Worm (Caenorhabditis elegans): ENCODE results near the gene spcs-3.

spcs-3 gene

DNA sequence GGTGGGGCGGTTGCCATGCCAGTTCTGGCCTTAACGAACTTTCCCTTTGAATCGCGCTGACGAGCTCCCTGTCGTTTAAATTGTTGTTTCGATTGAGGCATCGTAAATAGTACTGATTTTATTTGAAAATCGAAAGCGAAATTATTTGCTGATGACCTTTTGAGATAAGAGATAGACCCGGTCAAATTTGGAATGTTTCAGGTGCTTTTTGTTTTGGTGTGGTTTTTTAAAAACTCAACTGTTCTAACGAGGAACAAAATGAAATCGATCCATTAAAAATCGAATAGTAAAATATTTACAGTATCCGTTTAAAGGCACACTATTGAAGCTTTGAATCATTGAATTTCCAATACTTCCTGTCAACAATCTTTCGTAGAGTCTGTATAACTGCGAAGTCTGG is 2.0 kb upstream of the spcs-3 start, which contains the start of gene K12H4.6:
Gene K12H4.6 (minus strand): TSS at position 101 of the 400 bp plus-strand sequence.
- TF ChIP-seq fos-1 (tag; optimal IDR thresholded peaks at IDR 0.05) (no peak), sma-3 (GFP tag; optimal IDR thresholded peaks at IDR 0.05) (no peak), aly-2 (tag; optimal IDR thresholded peaks at IDR 0.05) (no peak), lin-39 (tag; optimal IDR thresholded peaks at IDR 0.05) (no peak), R02D3.7 (tag; optimal IDR thresholded peaks at IDR 0.05) (no peak), nhr-129 (tag; optimal IDR thresholded peaks at IDR 0.05) (no peak), ceh-82 (tag; optimal IDR thresholded peaks at IDR 0.05) (no peak), sem-4 (tag; optimal IDR thresholded peaks at IDR 0.05) (no peak), egl-27 (tag; optimal IDR thresholded peaks at IDR 0.05) (no peak), lsy-2 (tag; optimal IDR thresholded peaks at IDR 0.05) (no peak), Y55F3AM.14 (GFP tag; optimal IDR thresholded peaks at IDR 0.05) (no peak), elt-3 (tag; optimal IDR thresholded peaks at IDR 0.05) (no peak), gmeb-1 (tag; optimal IDR thresholded peaks at IDR 0.05) (no peak), blmp-1 (tag; optimal IDR thresholded peaks at IDR 0.05; ENCODE audit: insufficient read depth) (no peak), nhr-6 (tag; optimal IDR thresholded peaks at IDR 0.05) (no peak), alr-1 (tag; optimal IDR thresholded peaks at IDR 0.05) (no peak), nhr-21 (tag; optimal IDR thresholded peaks at IDR 0.05) (no peak)

ce11 chrIII:8043784-8044183 is 1.0 kb upstream of the spcs-3 start:
- TF ChIP-seq nhr-21 (tag; optimal IDR thresholded peaks at IDR 0.05) (peak; percentile 93), nhr-10 (tag; optimal IDR thresholded peaks at IDR 0.05) (peak; percentile 81), mdl-1 (tag; optimal IDR thresholded peaks at IDR 0.05) (peak in 1 of 2 experiments; percentile 90), lsy-2 (tag; optimal IDR thresholded peaks at IDR 0.05) (peak; percentile 92 to 98), nhr-23 (tag; optimal IDR thresholded peaks at IDR 0.05) (no peak), crh-2 (tag; optimal IDR thresholded peaks at IDR 0.05) (peak; percentile 99), snpc-4 (tag; optimal IDR thresholded peaks at IDR 0.05) (peak; percentile 85), sma-9 (GFP tag; optimal IDR thresholded peaks at IDR 0.05) (peak; percentile 95), sma-9 (tag; optimal IDR thresholded peaks at IDR 0.05) (no peak), nhr-77 (tag; optimal IDR thresholded peaks at IDR 0.05) (peak; percentile 89), elt-3 (tag; optimal IDR thresholded peaks at IDR 0.05) (no peak), unc-62 (GFP tag; optimal IDR thresholded peaks at IDR 0.05) (no peak), unc-39 (tag; optimal IDR thresholded peaks at IDR 0.05) (peak; percentile 68), mab-5 (tag; optimal IDR thresholded peaks at IDR 0.05) (peak; percentile 93), aly-2 (tag; optimal IDR thresholded peaks at IDR 0.05) (no peak), nhr-25 (tag; optimal IDR thresholded peaks at IDR 0.05) (peak; percentile 99), zag-1 (tag; optimal IDR thresholded peaks at IDR 0.05) (peak; percentile 99), sem-4 (tag; optimal IDR thresholded peaks at IDR 0.05) (peak; percentile 96), ceh-82 (tag; optimal IDR thresholded peaks at IDR 0.05) (peak; percentile 96), nhr-237 (tag; optimal IDR thresholded peaks at IDR 0.05) (peak; percentile 71), fos-1 (tag; optimal IDR thresholded peaks at IDR 0.05) (peak; percentile 99), ZK546.5 (tag; optimal IDR thresholded peaks at IDR 0.05) (peak; percentile 81), ztf-1 (GFP tag; conservative IDR thresholded peaks at IDR 0.05) (no peak), lin-11 (tag; optimal IDR thresholded peaks at IDR 0.05) (peak; percentile 95), nhr-11 (tag; optimal IDR thresholded peaks at IDR 0.05) (peak; percentile 86), lin-39 (tag; optimal IDR thresholded peaks at IDR 0.05) (peak; percentile 98), peb-1 (tag; optimal IDR thresholded peaks at IDR 0.05) (no peak), nhr-12 (tag; optimal IDR thresholded peaks at IDR 0.05) (peak; percentile 28), F13H6.1 (tag; optimal IDR thresholded peaks at IDR 0.05) (peak; percentile 98), nhr-6 (tag; optimal IDR thresholded peaks at IDR 0.05) (peak; percentile 98), unc-55 (GFP tag; optimal IDR thresholded peaks at IDR 0.05) (peak; percentile 100), gmeb-1 (tag; optimal IDR thresholded peaks at IDR 0.05) (peak; percentile 92), skn-1 (tag; optimal IDR thresholded peaks at IDR 0.05) (peak; percentile 84), nhr-129 (tag; optimal IDR thresholded peaks at IDR 0.05) (peak; percentile 100), elt-1 (tag; optimal IDR thresholded peaks at IDR 0.05) (no peak), alr-1 (tag; optimal IDR thresholded peaks at IDR 0.05) (no peak), C34F6.9 (tag; optimal IDR thresholded peaks at IDR 0.05) (peak; percentile 99), blmp-1 (tag; optimal IDR thresholded peaks at IDR 0.05; ENCODE audit: insufficient read depth) (peak; percentile 65), mbf-1 (tag; optimal IDR thresholded peaks at IDR 0.05) (no peak), ceh-16 (tag; optimal IDR thresholded peaks at IDR 0.05) (no peak), R02D3.7 (tag; optimal IDR thresholded peaks at IDR 0.05) (peak; percentile 62), ztf-4 (tag; optimal IDR thresholded peaks at IDR 0.05) (peak; percentile 97), egl-27 (tag; optimal IDR thresholded peaks at IDR 0.05) (peak; percentile 93), ztf-11 (tag; optimal IDR thresholded peaks at IDR 0.05) (peak; percentile 66), sma-3 (GFP tag; optimal IDR thresholded peaks at IDR 0.05) (peak; percentile 99), Y55F3AM.14 (GFP tag; optimal IDR thresholded peaks at IDR 0.05) (peak; percentile 95), ama-1 (optimal IDR thresholded peaks at IDR 0.05) (peak; percentile 65), lin-13 (GFP tag; optimal IDR thresholded peaks at IDR 0.05) (peak; percentile 98), dmd-4 (tag; optimal IDR thresholded peaks at IDR 0.05) (no peak)
